Worm (Caenorhabditis elegans) whole organism, late embryonic: ENCODE results near the gene gly-7.

ENCODE experiments used
- ceh-30 ChIP-seq: fragments of 150-350 bp; optimal IDR thresholded peaks from 2 replicates; lab custom pipeline; 2014; ENCODE audit warnings: missing biosample characterization, missing genetic modification characterization
- ceh-31 ChIP-seq: sonication (generic microtip); optimal IDR thresholded peaks from 2 replicates; lab custom pipeline; 2016; ENCODE audit warnings: missing genetic modification characterization, missing compliant biosample characterization
- dmd-4 ChIP-seq: sonication (generic microtip); optimal IDR thresholded peaks from 2 replicates; lab custom pipeline; 2016; ENCODE audit warnings: borderline replicate concordance, missing genetic modification characterization, missing compliant biosample characterization
- elt-2 ChIP-seq: sonication (generic microtip); optimal IDR thresholded peaks from 2 replicates; lab custom pipeline; 2016; ENCODE audit warnings: missing genetic modification reagents, missing genetic modification characterization, missing compliant biosample characterization
- fkh-10 ChIP-seq: fragments of 150-350 bp; optimal IDR thresholded peaks from 2 replicates; lab custom pipeline; 2014; ENCODE audit warnings: missing biosample characterization, missing genetic modification reagents, missing genetic modification characterization
- hlh-30 ChIP-seq: sonication (generic microtip); optimal IDR thresholded peaks from 2 replicates; lab custom pipeline; 2017; ENCODE audit warnings: antibody characterized with exemption, missing genetic modification characterization, missing compliant biosample characterization; ENCODE audit not compliant: insufficient read depth
- pqm-1 ChIP-seq: sonication (generic microtip); optimal IDR thresholded peaks from 2 replicates; lab custom pipeline; 2016; ENCODE audit warnings: missing genetic modification characterization, missing compliant biosample characterization
- unc-3 ChIP-seq, 2 experiments: fragments of 200-800 bp in 1 of 2; sonication (Bioruptor generic) in 1 of 2; sonication (generic microtip) in 1 of 2; conservative IDR thresholded peaks in 1 of 2; optimal IDR thresholded peaks in 1 of 2; 2 replicates each; pipeline versions ENCODE4 v1.3.6 to Lab custom; 2016 to 2022; ENCODE audit warnings: missing compliant biosample characterization in 2 of 2, missing genetic modification characterization in 2 of 2, missing genetic modification reagents in 1 of 2
- unc-55 ChIP-seq: sonication (generic microtip); optimal IDR thresholded peaks from 2 replicates; lab custom pipeline; 2017; ENCODE audit warnings: missing biosample characterization, missing genetic modification reagents, missing genetic modification characterization
- unc-86 ChIP-seq: sonication (generic microtip); optimal IDR thresholded peaks from 2 replicates; lab custom pipeline; 2016; ENCODE audit warnings: missing genetic modification characterization, missing compliant biosample characterization

- TF ChIP-seq unc-3 (GFP tag; conservative IDR thresholded peaks at IDR 0.05; lab: Robert Waterston, UW) (no peak), unc-3 (tag; optimal IDR thresholded peaks at IDR 0.05; lab: Kevin White, UChicago) (no peak), dmd-4 (tag; lab: Kevin White, UChicago) (no peak), ceh-30 (no peak), hlh-30 (tag; lab: Kevin White, UChicago) (no peak), ceh-31 (tag; lab: Kevin White, UChicago) (no peak), unc-55 (GFP tag; lab: Kevin White, UChicago) (no peak), elt-2 (tag; lab: Kevin White, UChicago) (no peak), unc-86 (tag; lab: Kevin White, UChicago) (no peak), fkh-10 (GFP tag; lab: Kevin White, UChicago) (no peak), pqm-1 (tag; lab: Kevin White, UChicago) (no peak)
Observed at ce11 chrV:1794218-1794617, 26.9 kb downstream of the gly-7 start, which contains the start of gene F36H9.1.
